Worm (Caenorhabditis elegans) whole organism, early embryonic: ENCODE data around the gene F07E5.8.
"Not testable (repeated sequence)": the region's sequence is repeated elsewhere in the genome, so short reads cannot be mapped to it uniquely, and the experiment has no call there.

Experiments
- ama-1 ChIP-seq: fragments of 150-350 bp; optimal IDR thresholded peaks from 2 replicates; lab custom pipeline; 2014
- ceh-36 ChIP-seq: sonication (generic microtip); optimal IDR thresholded peaks from 2 replicates; lab custom pipeline; 2016; ENCODE audit warnings: missing genetic modification characterization, inconsistent platforms, missing compliant biosample characterization
- hmg-4 ChIP-seq: fragments of 200-800 bp; sonication (Bioruptor generic); optimal IDR thresholded peaks from 2 replicates; lab custom pipeline; 2018; ENCODE audit warnings: mild to moderate bottlenecking, missing genetic modification characterization, missing compliant biosample characterization
- hnd-1 ChIP-seq: sonication (generic microtip); optimal IDR thresholded peaks from 2 replicates; lab custom pipeline; 2016; ENCODE audit warnings: missing genetic modification characterization, missing compliant biosample characterization

Gene F07E5.8

DNA sequence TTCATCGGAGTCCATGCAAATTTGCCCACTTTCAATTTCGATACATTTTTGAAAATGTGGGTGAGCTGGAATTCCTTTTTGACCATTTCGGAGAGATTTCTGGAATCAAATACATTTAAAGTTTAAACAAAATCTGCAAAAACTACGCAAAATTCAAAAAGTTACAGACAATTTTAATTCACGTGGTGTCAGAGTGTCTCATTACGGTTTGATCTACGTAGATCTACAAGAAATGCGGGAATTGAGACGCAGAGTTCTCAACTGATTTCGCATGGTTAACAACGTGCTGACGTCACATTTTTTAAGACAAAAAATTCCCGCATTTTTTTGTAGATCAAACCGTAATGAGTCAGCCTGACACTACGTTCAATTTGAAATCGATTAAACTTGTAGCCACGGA, 48.9 kb downstream of the F07E5.8 start, which contains the start of gene bath-21:
bath-21 (minus strand) TSS at position 101 of the 400 bp plus-strand sequence.
- TF ChIP-seq hmg-4: no peak

DNA sequence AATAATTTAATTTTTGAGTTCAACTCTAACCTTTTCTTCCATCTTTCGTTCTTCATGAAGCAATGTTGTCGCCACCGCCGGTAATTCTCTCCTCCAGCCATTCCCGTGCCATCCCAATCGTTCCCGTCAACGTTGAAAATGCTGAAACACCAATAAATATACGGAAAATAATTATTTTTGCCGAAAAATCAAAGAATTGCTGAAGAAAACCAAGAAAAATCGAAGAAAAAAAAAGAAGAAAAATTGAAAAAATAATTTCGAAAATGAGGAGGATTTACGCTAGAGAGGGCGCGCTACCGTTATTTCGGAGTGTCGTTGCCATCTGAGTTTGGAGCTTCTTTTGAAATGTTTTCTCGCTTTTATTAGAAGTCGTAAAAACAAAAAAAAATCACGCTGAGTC, 51.9 kb downstream of the F07E5.8 start, which contains the start of gene cya-2:
cya-2 (minus strand) TSS at position 101 of the 400 bp plus-strand sequence.
- TF ChIP-seq ceh-36 (tag; lab: Kevin White, UChicago); hnd-1 (tag; lab: Kevin White, UChicago); ama-1: not testable (repeated sequence)
